Worm (Caenorhabditis elegans) whole organism, L4/young adult: ENCODE measurements around the gene scb-1.

Source experiments
- W03F9.2 ChIP-seq: fragments of 150-350 bp; optimal IDR thresholded peaks from 2 replicates; lab custom pipeline; 2014; ENCODE audit warnings: missing biosample characterization, missing genetic modification characterization
- dao-5 ChIP-seq: sonication (generic microtip); optimal IDR thresholded peaks from 2 replicates; lab custom pipeline; 2016; ENCODE audit warnings: missing genotype, missing genetic modification characterization, moderate library complexity, missing compliant biosample characterization

ce11 chrV:11152333-11152732 is 32.8 kb upstream of the scb-1 start, which contains the start of gene srg-39:
- TF ChIP-seq W03F9.2 (tag; lab: Kevin White, UChicago) (no peak), dao-5 (tag; lab: Kevin White, UChicago) (no peak)
